Fruit fly (Drosophila melanogaster): ENCODE data around the gene Cyp4ac1.

DNA sequence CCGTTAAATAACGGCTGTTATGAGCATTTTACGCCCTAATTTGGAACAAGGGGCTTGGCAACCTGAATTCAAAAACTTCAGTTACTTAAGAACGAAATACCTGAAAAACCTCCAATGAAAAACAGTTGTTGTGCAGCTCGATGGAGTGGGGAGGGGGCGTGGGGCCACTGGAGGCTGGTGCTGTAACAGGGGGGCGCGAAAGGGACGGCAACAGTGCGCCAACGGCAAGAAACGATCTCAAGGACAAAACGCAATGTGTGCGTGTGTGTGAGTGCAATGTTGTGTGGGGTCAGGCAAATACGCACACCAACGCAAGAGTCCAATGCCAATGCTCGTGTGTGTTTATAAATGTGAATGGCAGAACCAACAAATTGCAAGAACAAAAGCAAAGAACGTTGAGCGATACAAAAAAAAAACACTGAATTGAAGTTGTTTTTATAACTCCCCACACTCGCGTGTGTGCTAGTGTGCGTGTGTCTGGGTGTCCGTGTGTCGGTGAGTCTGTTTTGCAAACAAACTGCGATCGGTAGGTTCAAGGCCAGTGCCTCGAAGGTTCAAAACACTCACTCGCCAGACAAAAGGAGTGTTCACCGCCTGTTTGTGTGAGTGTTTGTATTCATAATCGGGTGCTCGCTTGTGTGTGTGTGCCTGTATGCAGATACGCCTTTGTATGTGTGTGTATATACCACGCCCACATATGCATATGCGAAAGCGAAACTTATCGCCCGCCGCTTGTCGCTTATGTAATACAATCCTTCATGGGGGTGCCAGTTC lies 28.3 kb downstream of the Cyp4ac1 start:
- TF ChIP-seq psq (GFP tag; optimal IDR thresholded peaks at IDR 0.05), result no peak
- TF ChIP-seq fru (GFP tag; optimal IDR thresholded peaks at IDR 0.05), result peak; percentile 26
- no peak for TF ChIP-seq OdsH (GFP tag; optimal IDR thresholded peaks at IDR 0.05)
- no peak for TF ChIP-seq lola (GFP tag; optimal IDR thresholded peaks at IDR 0.05)
- peak; percentile 87 for TF ChIP-seq jim (GFP tag; optimal IDR thresholded peaks at IDR 0.05)
- TF ChIP-seq Dfd (GFP tag; optimal IDR thresholded peaks at IDR 0.05), result no peak
- TF ChIP-seq CrebA (GFP tag; optimal IDR thresholded peaks at IDR 0.05; ENCODE audit: borderline replicate concordance), result no peak
- TF ChIP-seq h (GFP tag; optimal IDR thresholded peaks at IDR 0.05), result no peak
- no peak for TF ChIP-seq Mio (GFP tag; optimal IDR thresholded peaks at IDR 0.05)
- TF ChIP-seq CG32264 (GFP tag; optimal IDR thresholded peaks at IDR 0.05), result no peak
